Worm (Caenorhabditis elegans) whole organism, L1 larva: Measurements from ENCODE around the gene T05C1.2.

Experiments used
- C16A3.4 ChIP-seq: fragments of 150-350 bp; optimal IDR thresholded peaks from 2 replicates; lab custom pipeline; 2014; ENCODE audit warnings: missing biosample characterization, missing genetic modification characterization
- F16B12.6 ChIP-seq: fragments of 150-350 bp; optimal IDR thresholded peaks from 2 replicates; lab custom pipeline; 2014; ENCODE audit warnings: missing biosample characterization, missing genetic modification characterization
- aly-2 ChIP-seq: fragments of 150-350 bp; optimal IDR thresholded peaks from 2 replicates; lab custom pipeline; 2014; ENCODE audit warnings: missing biosample characterization, missing genetic modification characterization
- ama-1 ChIP-seq: fragments of 150-350 bp; optimal IDR thresholded peaks from 2 replicates; lab custom pipeline; 2014
- blmp-1 ChIP-seq: fragments of 150-350 bp; optimal IDR thresholded peaks from 2 replicates; lab custom pipeline; 2014; ENCODE audit warnings: missing biosample characterization, missing genetic modification characterization
- ceh-63 ChIP-seq: fragments of 200-800 bp; sonication (Bioruptor generic); optimal IDR thresholded peaks from 2 replicates; lab custom pipeline; 2018; ENCODE audit warnings: mild to moderate bottlenecking, missing genetic modification characterization, missing compliant biosample characterization
- ceh-8 ChIP-seq: fragments of 200-800 bp; sonication (Bioruptor generic); optimal IDR thresholded peaks from 2 replicates; lab custom pipeline; 2018; ENCODE audit warnings: mild to moderate bottlenecking, missing genetic modification characterization, moderate library complexity, missing compliant biosample characterization
- ceh-82 ChIP-seq, 3 experiments: fragments of 150-350 bp in 1 of 3; sonication (generic microtip) in 2 of 3; optimal IDR thresholded peaks; 2 replicates each; lab custom pipeline; 2014 to 2017; ENCODE audit warnings: missing biosample characterization in 3 of 3, missing genetic modification characterization in 3 of 3
- ceh-88 ChIP-seq: fragments of 200-800 bp; sonication (Bioruptor generic); IDR thresholded peaks from 2 replicates; pipeline ENCODE4 v1.3.6; 2022; ENCODE audit warnings: missing genetic modification characterization, missing compliant biosample characterization
- ces-1 ChIP-seq: fragments of 150-350 bp; optimal IDR thresholded peaks from 2 replicates; lab custom pipeline; 2014; ENCODE audit warnings: missing biosample characterization, missing genetic modification reagents, missing genetic modification characterization
- dpl-1 ChIP-seq, 3 experiments: fragments of 150-350 bp in 2 of 3; sonication (generic microtip) in 1 of 3; optimal IDR thresholded peaks; 2 replicates each; lab custom pipeline; 2014 to 2017; ENCODE audit warnings: missing biosample characterization in 3 of 3, missing genetic modification characterization in 3 of 3, missing genetic modification reagents in 3 of 3
- dsc-1 ChIP-seq: sonication (generic microtip); optimal IDR thresholded peaks from 2 replicates; lab custom pipeline; 2016; ENCODE audit warnings: mild to moderate bottlenecking, missing genetic modification characterization, missing compliant biosample characterization
- efl-1 ChIP-seq, 4 experiments: fragments of 150-350 bp; optimal IDR thresholded peaks in 3 of 4; peaks in 1 of 4; 1 replicate in 1 of 4; 2 replicates in 3 of 4; lab custom pipeline; 2014; ENCODE audit warnings: missing biosample characterization in 2 of 4, missing genetic modification characterization in 2 of 4, missing genetic modification reagents in 2 of 4
- egl-13 ChIP-seq: sonication (generic microtip); optimal IDR thresholded peaks from 2 replicates; lab custom pipeline; 2016; ENCODE audit warnings: missing genotype, missing genetic modification reagents, missing genetic modification characterization, missing compliant biosample characterization
- egl-27 ChIP-seq, 2 experiments: fragments of 150-350 bp in 1 of 2; sonication (generic microtip); optimal IDR thresholded peaks; 3 replicates each; lab custom pipeline; 2017 to 2018; ENCODE audit warnings: missing biosample characterization in 2 of 2, missing genetic modification characterization in 2 of 2, missing genetic modification reagents in 2 of 2
- elt-2 ChIP-seq: sonication (generic microtip); optimal IDR thresholded peaks from 2 replicates; lab custom pipeline; 2016; ENCODE audit warnings: missing genetic modification characterization, mild to moderate bottlenecking, inconsistent platforms, missing compliant biosample characterization, missing genetic modification reagents
- ets-5 ChIP-seq: fragments of 200-800 bp; sonication (Bioruptor generic); IDR thresholded peaks from 2 replicates; pipeline ENCODE4 v1.3.6; 2022; ENCODE audit warnings: missing genetic modification characterization, missing compliant biosample characterization
- fkh-10 ChIP-seq: sonication (generic microtip); optimal IDR thresholded peaks from 2 replicates; lab custom pipeline; 2017; ENCODE audit warnings: missing biosample characterization, missing genetic modification reagents, missing genetic modification characterization
- fkh-8 ChIP-seq: sonication (generic microtip); optimal IDR thresholded peaks from 2 replicates; lab custom pipeline; 2016; ENCODE audit warnings: mild to moderate bottlenecking, missing genetic modification characterization, missing compliant biosample characterization
- irx-1 ChIP-seq: sonication (generic microtip); optimal IDR thresholded peaks from 2 replicates; lab custom pipeline; 2016; ENCODE audit warnings: missing genetic modification characterization, missing compliant biosample characterization
- jun-1 ChIP-seq: fragments of 150-350 bp; optimal IDR thresholded peaks from 2 replicates; lab custom pipeline; 2014; ENCODE audit warnings: missing biosample characterization, missing genetic modification reagents, missing genetic modification characterization
- lin-13 ChIP-seq: fragments of 150-350 bp; optimal IDR thresholded peaks from 2 replicates; lab custom pipeline; 2014; ENCODE audit warnings: missing biosample characterization, missing genetic modification reagents, missing genetic modification characterization
- lin-35 ChIP-seq, 2 experiments: fragments of 150-350 bp; optimal IDR thresholded peaks; 2 replicates each; lab custom pipeline; 2014; ENCODE audit warnings: missing biosample characterization in 2 of 2, missing genetic modification characterization in 2 of 2, missing genetic modification reagents in 2 of 2
- lir-3 ChIP-seq: sonication (generic microtip); optimal IDR thresholded peaks from 2 replicates; lab custom pipeline; 2016; ENCODE audit warnings: mild to moderate bottlenecking, missing genetic modification characterization, moderate library complexity, missing compliant biosample characterization; ENCODE audit not compliant: poor library complexity
- mab-9 ChIP-seq: fragments of 200-800 bp; sonication (Bioruptor generic); IDR thresholded peaks from 2 replicates; pipeline ENCODE4 v1.3.6; 2022; ENCODE audit warnings: missing genetic modification reagents, missing genetic modification characterization, missing compliant biosample characterization
- mef-2 ChIP-seq: fragments of 150-350 bp; optimal IDR thresholded peaks from 2 replicates; lab custom pipeline; 2014; ENCODE audit warnings: missing biosample characterization, missing genetic modification characterization
- mep-1 ChIP-seq: fragments of 150-350 bp; optimal IDR thresholded peaks from 2 replicates; lab custom pipeline; 2014; ENCODE audit warnings: missing biosample characterization, missing genetic modification characterization
- nhr-12 ChIP-seq: sonication (generic microtip); optimal IDR thresholded peaks from 2 replicates; lab custom pipeline; 2017; ENCODE audit warnings: missing biosample characterization, missing genetic modification characterization
- nhr-237 ChIP-seq: fragments of 150-350 bp; optimal IDR thresholded peaks from 2 replicates; lab custom pipeline; 2014; ENCODE audit warnings: missing biosample characterization, missing genetic modification characterization
- nhr-47 ChIP-seq: sonication (generic microtip); optimal IDR thresholded peaks from 2 replicates; lab custom pipeline; 2016; ENCODE audit warnings: mild to moderate bottlenecking, missing genetic modification characterization, moderate library complexity, missing compliant biosample characterization
- nhr-71 ChIP-seq: sonication (generic microtip); optimal IDR thresholded peaks from 2 replicates; lab custom pipeline; 2016; ENCODE audit warnings: mild to moderate bottlenecking, missing genetic modification characterization, moderate library complexity, missing compliant biosample characterization
- nhr-76 ChIP-seq: sonication (generic microtip); optimal IDR thresholded peaks from 2 replicates; lab custom pipeline; 2017; ENCODE audit warnings: missing biosample characterization, missing genetic modification characterization
- nhr-84 ChIP-seq: sonication (generic microtip); optimal IDR thresholded peaks from 2 replicates; lab custom pipeline; 2017; ENCODE audit warnings: missing biosample characterization, missing genetic modification characterization
- nhr-85 ChIP-seq: sonication (generic microtip); peaks from one replicate; lab custom pipeline; 2016; ENCODE audit warnings: missing genetic modification characterization, inconsistent platforms, missing compliant biosample characterization
- nhr-90 ChIP-seq: sonication (generic microtip); optimal IDR thresholded peaks from 2 replicates; lab custom pipeline; 2016; ENCODE audit warnings: mild to moderate bottlenecking, missing genetic modification characterization, missing compliant biosample characterization; ENCODE audit not compliant: poor library complexity
- pax-3 ChIP-seq: fragments of 200-800 bp; sonication (Bioruptor generic); optimal IDR thresholded peaks from 2 replicates; lab custom pipeline; 2018; ENCODE audit warnings: mild to moderate bottlenecking, missing genetic modification characterization, moderate library complexity, missing compliant biosample characterization
- rnt-1 ChIP-seq: sonication (generic microtip); optimal IDR thresholded peaks from 2 replicates; lab custom pipeline; 2016; ENCODE audit warnings: mild to moderate bottlenecking, missing genetic modification characterization, moderate library complexity, missing compliant biosample characterization
- snu-23 ChIP-seq: sonication (generic microtip); optimal IDR thresholded peaks from 2 replicates; lab custom pipeline; 2016; ENCODE audit warnings: missing genetic modification characterization, missing compliant biosample characterization
- sox-4 ChIP-seq: sonication (generic microtip); optimal IDR thresholded peaks from 2 replicates; lab custom pipeline; 2016; ENCODE audit warnings: missing genetic modification characterization, missing compliant biosample characterization
- tlp-1 ChIP-seq: fragments of 150-350 bp; optimal IDR thresholded peaks from 2 replicates; lab custom pipeline; 2014; ENCODE audit warnings: missing biosample characterization, missing genetic modification characterization
- unc-62 ChIP-seq: fragments of 150-350 bp; optimal IDR thresholded peaks from 2 replicates; lab custom pipeline; 2014; ENCODE audit warnings: missing biosample characterization, missing genetic modification reagents, missing genetic modification characterization
- unc-86 ChIP-seq: sonication (generic microtip); optimal IDR thresholded peaks from 2 replicates; lab custom pipeline; 2016; ENCODE audit warnings: missing genetic modification characterization, missing compliant biosample characterization
- xbp-1 ChIP-seq: sonication (generic microtip); optimal IDR thresholded peaks from 2 replicates; lab custom pipeline; 2016; ENCODE audit warnings: missing genetic modification characterization, missing compliant biosample characterization
- zag-1 ChIP-seq: fragments of 150-350 bp; optimal IDR thresholded peaks from 2 replicates; lab custom pipeline; 2014; ENCODE audit warnings: missing biosample characterization, missing genetic modification characterization
- zip-4 ChIP-seq: fragments of 200-800 bp; sonication (Bioruptor generic); optimal IDR thresholded peaks from 2 replicates; lab custom pipeline; 2018; ENCODE audit warnings: mild to moderate bottlenecking, missing genetic modification characterization, moderate library complexity, missing compliant biosample characterization
- ztf-4 ChIP-seq: fragments of 150-350 bp; optimal IDR thresholded peaks from 2 replicates; lab custom pipeline; 2014; ENCODE audit warnings: missing biosample characterization, missing genetic modification characterization

The T05C1.2 gene

DNA sequence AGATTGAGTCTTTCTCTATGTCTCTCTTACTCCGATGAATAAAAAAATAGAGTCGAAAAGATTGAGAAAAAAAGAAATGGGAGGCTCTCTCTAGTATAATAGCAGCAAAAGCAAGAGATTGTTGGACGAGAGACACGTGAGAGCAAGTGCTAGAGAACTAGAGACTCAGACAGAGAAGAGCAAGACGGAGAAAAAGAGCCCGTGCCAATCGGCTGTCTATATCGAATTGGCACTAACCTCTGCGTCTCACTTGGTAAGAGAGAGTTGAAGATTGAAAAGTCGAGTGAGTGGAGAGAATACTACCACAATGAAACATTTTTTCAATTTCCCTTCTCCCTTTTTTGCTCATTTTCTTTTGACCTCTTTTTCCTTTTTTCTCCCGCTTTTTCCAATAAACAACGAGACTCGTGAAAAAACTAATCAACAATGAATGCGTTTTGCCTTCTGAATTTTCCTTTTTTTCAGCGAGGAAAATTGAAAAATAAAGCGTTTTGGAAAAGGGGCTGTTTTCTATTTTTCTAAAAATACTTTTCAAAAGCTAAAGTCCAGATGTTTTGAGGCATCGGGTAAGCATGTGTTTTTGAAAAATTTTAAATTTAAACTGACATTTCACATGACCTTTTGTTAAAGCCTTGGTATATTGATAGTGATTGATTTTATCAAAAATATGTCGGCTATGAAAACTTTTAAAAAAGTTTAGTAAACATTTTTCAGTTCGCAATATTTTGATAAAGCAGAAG, 24.8 kb upstream of the T05C1.2 start (continued):
- TF ChIP-seq dpl-1 (GFP tag; optimal IDR thresholded peaks at IDR 0.05; lab: Kevin White, UChicago) (peak; percentile 25 to 40 (median 26)), jun-1 (tag; lab: Kevin White, UChicago) (no peak), mef-2 (peak; percentile 62), tlp-1 (tag; lab: Kevin White, UChicago) (no peak), fkh-10 (GFP tag; lab: Kevin White, UChicago) (no peak), nhr-76 (no peak), nhr-85 (tag; lab: Kevin White, UChicago) (no peak), dsc-1 (peak; percentile 63), ceh-82 (tag; optimal IDR thresholded peaks at IDR 0.05; lab: Kevin White, UChicago) (peak; percentile 43 to 74 (median 49)), ets-5 (GFP tag; lab: Robert Waterston, UW) (no peak), irx-1 (tag; lab: Kevin White, UChicago) (peak; percentile 30), F16B12.6 (no peak), lin-35 (GFP tag; optimal IDR thresholded peaks at IDR 0.05; lab: Kevin White, UChicago) (peak in 1 of 2 experiments; percentile 55), aly-2 (tag; lab: Kevin White, UChicago) (no peak), egl-13 (peak; percentile 23), nhr-12 (tag; lab: Kevin White, UChicago) (no peak), ces-1 (GFP tag; lab: Kevin White, UChicago) (peak; percentile 9), fkh-8 (tag; lab: Kevin White, UChicago) (peak; percentile 86), sox-4 (tag; lab: Kevin White, UChicago) (peak; percentile 7), mep-1 (peak; percentile 39), zag-1 (tag; lab: Kevin White, UChicago) (peak; percentile 27), rnt-1 (peak; percentile 59), mab-9 (GFP tag; lab: Robert Waterston, UW) (no peak), xbp-1 (peak; percentile 58), elt-2 (tag; lab: Kevin White, UChicago) (peak; percentile 45), lin-13 (peak; percentile 39), egl-27 (tag; optimal IDR thresholded peaks at IDR 0.05; lab: Kevin White, UChicago) (peak; percentile 18 to 38), C16A3.4 (tag; lab: Kevin White, UChicago) (peak; percentile 9), nhr-84 (tag; lab: Kevin White, UChicago) (no peak), nhr-237 (tag; lab: Kevin White, UChicago) (peak; percentile 16), blmp-1 (no peak), ztf-4 (tag; lab: Kevin White, UChicago) (no peak), ama-1 (lab: Kevin White, UChicago) (no peak), efl-1 (optimal IDR thresholded peaks at IDR 0.05; lab: Kevin White, UChicago) (peak; percentile 59 to 60), efl-1 (GFP tag; optimal IDR thresholded peaks at IDR 0.05 in 1 of 2; lab: Kevin White, UChicago) (peak; percentile 17 to 89)

- no peak for TF ChIP-seq irx-1 (tag; lab: Kevin White, UChicago)
- no peak for TF ChIP-seq zag-1 (tag; lab: Kevin White, UChicago)
- no peak for TF ChIP-seq ceh-63 (GFP tag; lab: Kevin White, UChicago)
- no peak for TF ChIP-seq ceh-88
- TF ChIP-seq egl-13 = peak; percentile 20
- peak; percentile 17 for TF ChIP-seq snu-23
- peak; percentile 33 for TF ChIP-seq nhr-47
- no peak for TF ChIP-seq nhr-90 (tag; lab: Kevin White, UChicago)
- no peak for TF ChIP-seq ceh-8 (GFP tag; lab: Kevin White, UChicago)
- no peak for TF ChIP-seq dpl-1 (GFP tag; optimal IDR thresholded peaks at IDR 0.05; lab: Kevin White, UChicago)
- TF ChIP-seq pax-3 = peak; percentile 65
- peak; percentile 94 for TF ChIP-seq dsc-1
- peak; percentile 66 for TF ChIP-seq fkh-8 (tag; lab: Kevin White, UChicago)
- TF ChIP-seq nhr-71 = peak; percentile 27
- no peak for TF ChIP-seq lir-3 (tag; lab: Kevin White, UChicago)
- TF ChIP-seq unc-86 (tag; lab: Kevin White, UChicago) = peak; percentile 53
- no peak for TF ChIP-seq F16B12.6
- no peak for TF ChIP-seq ces-1 (GFP tag; lab: Kevin White, UChicago)
- TF ChIP-seq zip-4 (GFP tag; lab: Kevin White, UChicago) = no peak
- peak; percentile 22 for TF ChIP-seq sox-4 (tag; lab: Kevin White, UChicago)
- no peak for TF ChIP-seq rnt-1
- no peak for TF ChIP-seq elt-2 (tag; lab: Kevin White, UChicago)
- TF ChIP-seq unc-62 (GFP tag; lab: Kevin White, UChicago) = no peak
These were observed 23.2 kb upstream of the T05C1.2 start, which contains the start of gene camt-1 for ce11 chrII:4505097-4505626. Gene camt-1, minus strand, starts transcription at chrII:4505147.
